Worm (Caenorhabditis elegans): Measurements from ENCODE around the gene Y54G9A.5.

The Y54G9A.5 gene

DNA sequence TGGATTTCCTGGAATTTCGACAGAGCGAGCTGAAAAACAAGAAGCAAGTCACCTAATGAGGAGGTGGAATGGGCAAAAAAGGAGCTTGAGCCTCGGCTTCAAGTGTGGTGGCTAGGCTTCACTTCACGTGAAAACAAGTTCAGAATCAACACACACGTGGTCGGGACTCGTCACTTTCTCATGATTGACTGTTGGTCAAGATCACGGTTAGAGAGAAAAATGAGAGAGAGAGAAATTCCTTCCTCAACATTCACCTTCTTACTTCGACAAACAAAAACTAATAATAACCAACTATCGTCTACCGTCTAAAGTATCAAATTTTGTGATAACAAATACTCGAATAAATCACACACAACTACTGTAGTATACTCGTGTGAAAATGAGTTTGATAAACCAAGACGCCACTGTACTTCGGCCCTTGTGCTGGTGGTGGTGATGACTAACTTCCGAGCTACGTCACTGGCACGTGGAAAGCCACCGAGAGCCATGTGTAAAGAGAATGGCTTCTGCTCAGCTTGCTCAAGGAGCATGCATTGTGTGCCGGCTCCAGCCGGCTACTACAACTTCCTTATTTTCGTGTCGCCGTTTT lies 49.1 kb upstream of the Y54G9A.5 start (continued):
- TF ChIP-seq T26A8.4 (GFP tag; IDR thresholded peaks at IDR 0.05) (0 out of 2 replicates have a peak, but pooled peaks have one; percentile 16), lin-38 (GFP tag; IDR thresholded peaks at IDR 0.05) (no peak), madf-5 (GFP tag; IDR thresholded peaks at IDR 0.05) (no peak), vab-7 (GFP tag; IDR thresholded peaks at IDR 0.05) (no peak), zip-11 (GFP tag; IDR thresholded peaks at IDR 0.05) (no peak), madf-9 (GFP tag; conservative IDR thresholded peaks at IDR 0.05) (no peak), daf-19 (GFP tag; conservative IDR thresholded peaks at IDR 0.05) (no peak), nhr-11 (tag; optimal IDR thresholded peaks at IDR 0.05) (no peak), Y105C5A.15 (GFP tag; IDR thresholded peaks at IDR 0.05) (no peak), spr-1 (tag; optimal IDR thresholded peaks at IDR 0.05) (no peak), ceh-20 (GFP tag; IDR thresholded peaks at IDR 0.05) (no peak), nhr-76 (tag; optimal IDR thresholded peaks at IDR 0.05) (no peak), lin-15B (tag; optimal IDR thresholded peaks at IDR 0.05) (no peak), attf-4 (tag; optimal IDR thresholded peaks at IDR 0.05) (no peak), cey-2 (tag; optimal IDR thresholded peaks at IDR 0.05; ENCODE audit: borderline replicate concordance, insufficient read depth) (no peak), nhr-237 (tag; optimal IDR thresholded peaks at IDR 0.05) (no peak), jun-1 (tag; optimal IDR thresholded peaks at IDR 0.05) (no peak), lim-7 (GFP tag; IDR thresholded peaks at IDR 0.05) (no peak), snpc-4 (tag; optimal IDR thresholded peaks at IDR 0.05) (no peak), lsy-2 (tag; optimal IDR thresholded peaks at IDR 0.05) (no peak), lin-39 (tag; optimal IDR thresholded peaks at IDR 0.05) (no peak), ctbp-1 (GFP tag; IDR thresholded peaks at IDR 0.05) (no peak), mxl-3 (GFP tag; optimal IDR thresholded peaks at IDR 0.05) (peak; percentile 27), aha-1 (tag) (peak; percentile 15), nhr-10 (tag; optimal IDR thresholded peaks at IDR 0.05) (no peak), dmd-9 (GFP tag; IDR thresholded peaks at IDR 0.05) (no peak), zfp-3 (GFP tag; conservative IDR thresholded peaks at IDR 0.05) (no peak), zip-2 (tag; optimal IDR thresholded peaks at IDR 0.05) (no peak), nhr-6 (tag; optimal IDR thresholded peaks at IDR 0.05) (no peak), unc-62 (GFP tag; optimal IDR thresholded peaks at IDR 0.05 in 1 of 2) (peak in 1 of 2 experiments; percentile 32), unc-62 (tag; optimal IDR thresholded peaks at IDR 0.05) (no peak), fos-1 (tag; optimal IDR thresholded peaks at IDR 0.05) (no peak), egl-27 (tag; optimal IDR thresholded peaks at IDR 0.05) (no peak), gei-8 (GFP tag; optimal IDR thresholded peaks at IDR 0.05) (no peak), F10B5.3 (tag; optimal IDR thresholded peaks at IDR 0.05) (no peak), dve-1 (tag; optimal IDR thresholded peaks at IDR 0.05; ENCODE audit: insufficient read depth) (peak; percentile 27), F26F4.8 (GFP tag; conservative IDR thresholded peaks at IDR 0.05) (no peak), ces-1 (GFP tag; optimal IDR thresholded peaks at IDR 0.05) (no peak), dpl-1 (GFP tag; optimal IDR thresholded peaks at IDR 0.05) (no peak), snpc-1.2 (GFP tag; IDR thresholded peaks at IDR 0.05) (no peak), mes-2 (tag; optimal IDR thresholded peaks at IDR 0.05; ENCODE audit: poor library complexity, severe bottlenecking) (peak; percentile 11), pqm-1 (tag; optimal IDR thresholded peaks at IDR 0.05) (no peak), ceh-82 (tag; optimal IDR thresholded peaks at IDR 0.05) (no peak), lir-3 (tag; optimal IDR thresholded peaks at IDR 0.05) (no peak), set-16 (GFP tag; IDR thresholded peaks at IDR 0.05) (no peak), hmg-1.1 (GFP tag; IDR thresholded peaks at IDR 0.05) (no peak), nhr-25 (tag; optimal IDR thresholded peaks at IDR 0.05; ENCODE audit: borderline replicate concordance, insufficient read depth) (no peak), Y75B8A.6 (GFP tag; IDR thresholded peaks at IDR 0.05) (no peak), F44E2.7 (GFP tag; IDR thresholded peaks at IDR 0.05) (no peak), tag-97 (GFP tag; IDR thresholded peaks at IDR 0.05) (no peak), lin-13 (GFP tag; optimal IDR thresholded peaks at IDR 0.05) (no peak), ztf-11 (tag; optimal IDR thresholded peaks at IDR 0.05) (no peak), skn-1 (tag; optimal IDR thresholded peaks at IDR 0.05) (no peak)
